Worm (Caenorhabditis elegans): ENCODE data around the gene str-64.

DNA sequence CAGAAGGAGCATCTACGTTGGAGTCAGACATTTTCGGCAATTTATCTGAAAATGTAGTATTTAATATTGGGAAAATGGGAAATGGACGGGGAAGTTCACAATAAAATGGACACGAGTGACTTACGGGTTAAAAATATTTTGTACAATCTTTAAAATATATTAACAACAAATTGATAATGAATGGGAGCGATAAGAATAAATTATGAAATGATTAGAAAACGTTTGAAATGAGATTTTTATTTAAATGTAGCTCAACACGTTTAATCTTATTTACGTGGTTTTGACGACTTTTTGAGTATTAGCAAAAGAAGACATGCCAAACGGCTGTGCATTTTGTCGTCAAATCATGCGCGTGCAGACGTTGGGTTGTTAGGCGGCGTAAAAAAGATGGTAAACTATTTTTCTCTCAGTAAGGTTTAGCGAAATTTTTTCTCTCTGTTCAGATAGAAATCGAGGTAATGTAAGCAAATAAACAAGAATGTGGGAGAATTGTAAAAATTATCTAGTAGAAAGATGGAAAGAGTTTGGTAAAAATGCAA is 4.9 kb upstream of the str-64 start, which contains the start of gene fbxa-64:
- TF ChIP-seq tab-1 (GFP tag; IDR thresholded peaks at IDR 0.05) = no peak
- TF ChIP-seq med-1 (GFP tag; optimal IDR thresholded peaks at IDR 0.05; ENCODE audit: insufficient read depth) = no peak
